Fruit fly (Drosophila melanogaster) whole organism, embryonic: ENCODE results near the gene MAGE.

Experiments used
- ATbp ChIP-seq: fragments of 200-800 bp; sonication (Bioruptor generic); optimal IDR thresholded peaks from 2 replicates; lab custom pipeline; 2017; ENCODE audit warnings: missing biosample characterization, mild to moderate bottlenecking, missing genetic modification characterization, missing genetic modification reagents
- Aef1 ChIP-seq: fragments of 200-800 bp; sonication (Bioruptor generic); IDR thresholded peaks from 3 replicates; pipeline ENCODE4 v1.3.6; 2022; ENCODE audit warnings: missing biosample characterization, missing genetic modification characterization
- Atf-2 ChIP-seq: fragments of 200-800 bp; sonication (Bioruptor generic); optimal IDR thresholded peaks from 2 replicates; lab custom pipeline; 2016; ENCODE audit warnings: missing biosample characterization, missing genetic modification characterization
- Atf3 ChIP-seq: fragments of 200-800 bp; sonication (Bioruptor generic); optimal IDR thresholded peaks from 3 replicates; lab custom pipeline; 2016; ENCODE audit warnings: missing biosample characterization, missing genetic modification characterization
- Awh ChIP-seq: fragments of 200-800 bp; sonication (Bioruptor generic); IDR thresholded peaks from 2 replicates; pipeline ENCODE4, ENCODE4 v1.3.6; 2022; ENCODE audit warnings: missing biosample characterization, missing genetic modification characterization
- Bdp1 ChIP-seq: fragments of 200-800 bp; sonication (Bioruptor generic); optimal IDR thresholded peaks from 3 replicates; lab custom pipeline; 2016; ENCODE audit warnings: missing biosample characterization, missing genetic modification characterization
- CG10209 ChIP-seq: fragments of 200-800 bp; sonication (Bioruptor generic); optimal IDR thresholded peaks from 3 replicates; lab custom pipeline; 2017; ENCODE audit warnings: missing biosample characterization, mild to moderate bottlenecking, missing genetic modification characterization, missing genetic modification reagents
- CG10462 ChIP-seq: fragments of 200-800 bp; sonication (Bioruptor generic); optimal IDR thresholded peaks from 2 replicates; lab custom pipeline; 2016; ENCODE audit warnings: missing biosample characterization, missing genetic modification characterization
- CG13123 ChIP-seq: fragments of 200-800 bp; sonication (Bioruptor generic); optimal IDR thresholded peaks from 2 replicates; lab custom pipeline; 2016; ENCODE audit warnings: missing biosample characterization, missing genetic modification characterization
- CG13894 ChIP-seq: fragments of 200-800 bp; sonication (Bioruptor generic); optimal IDR thresholded peaks from 3 replicates; lab custom pipeline; 2018; ENCODE audit warnings: missing biosample characterization, mild to moderate bottlenecking, missing genetic modification characterization, moderate library complexity
- CG14014 ChIP-seq: fragments of 200-800 bp; sonication (Bioruptor generic); IDR thresholded peaks from 2 replicates; pipeline ENCODE4 v1.3.6; 2022; ENCODE audit warnings: missing biosample characterization, missing genetic modification characterization
- CG1602 ChIP-seq: fragments of 200-800 bp; sonication (Bioruptor generic); optimal IDR thresholded peaks from 3 replicates; lab custom pipeline; 2016; ENCODE audit warnings: missing biosample characterization, missing genetic modification characterization
- CG16815 ChIP-seq: fragments of 200-800 bp; sonication (Bioruptor generic); optimal IDR thresholded peaks from 3 replicates; lab custom pipeline; 2017; ENCODE audit warnings: missing biosample characterization, mild to moderate bottlenecking, missing genetic modification characterization
- CG17359 ChIP-seq: fragments of 200-800 bp; sonication (Bioruptor generic); optimal IDR thresholded peaks from 3 replicates; lab custom pipeline; 2018; ENCODE audit warnings: missing biosample characterization, mild to moderate bottlenecking, missing genetic modification characterization, moderate library complexity
- CG17361 ChIP-seq: fragments of 200-800 bp; sonication (Bioruptor generic); IDR thresholded peaks from 3 replicates; pipeline ENCODE4 v1.3.6; 2022; ENCODE audit warnings: missing biosample characterization, missing genetic modification characterization
- CG17802 ChIP-seq: fragments of 200-800 bp; sonication (Bioruptor generic); optimal IDR thresholded peaks from 2 replicates; lab custom pipeline; 2018; ENCODE audit warnings: missing biosample characterization, mild to moderate bottlenecking, missing genetic modification characterization, moderate library complexity
- CG18764 ChIP-seq: fragments of 200-800 bp; sonication (Bioruptor generic); optimal IDR thresholded peaks from 3 replicates; lab custom pipeline; 2016; ENCODE audit warnings: missing biosample characterization, missing genetic modification characterization
- CG3281 ChIP-seq: fragments of 200-800 bp; sonication (Bioruptor generic); optimal IDR thresholded peaks from 3 replicates; lab custom pipeline; 2017; ENCODE audit warnings: missing biosample characterization, mild to moderate bottlenecking, missing genetic modification characterization
- CG7357 ChIP-seq: fragments of 200-800 bp; sonication (Bioruptor generic); IDR thresholded peaks from 3 replicates; pipeline ENCODE4 v1.3.6; 2022; ENCODE audit warnings: missing biosample characterization, missing genetic modification characterization
- CG7786 ChIP-seq: fragments of 200-800 bp; sonication (Bioruptor generic); optimal IDR thresholded peaks from 2 replicates; lab custom pipeline; 2016; ENCODE audit warnings: missing biosample characterization, missing genetic modification characterization
- CG7928 ChIP-seq: fragments of 200-800 bp; sonication (Bioruptor generic); optimal IDR thresholded peaks from 2 replicates; lab custom pipeline; 2017; ENCODE audit warnings: missing biosample characterization, mild to moderate bottlenecking, missing genetic modification characterization
- CG9215 ChIP-seq: fragments of 200-800 bp; sonication (Bioruptor generic); IDR thresholded peaks from 2 replicates; pipeline ENCODE4 v1.3.6; 2022; ENCODE audit warnings: missing biosample characterization, missing genetic modification characterization
- D ChIP-seq, 2 experiments: fragments of 200-800 bp in 1 of 2; fragments of >200 bp in 1 of 2; sonication (Bioruptor generic) in 1 of 2; optimal IDR thresholded peaks; 2 replicates in 1 of 2; 3 replicates in 1 of 2; lab custom pipeline; 2017; ENCODE audit warnings: mild to moderate bottlenecking in 1 of 2, missing biosample characterization in 1 of 2, missing genetic modification characterization in 1 of 2, missing genetic modification reagents in 1 of 2
- D19A ChIP-seq: fragments of 200-800 bp; optimal IDR thresholded peaks from 3 replicates; lab custom pipeline; 2019; ENCODE audit warnings: missing biosample characterization, mild to moderate bottlenecking, missing genetic modification characterization, moderate library complexity
- Dbx ChIP-seq: fragments of 200-800 bp; sonication (Bioruptor generic); IDR thresholded peaks from 3 replicates; pipeline ENCODE4 v1.3.6; 2022; ENCODE audit warnings: missing biosample characterization, missing genetic modification characterization
- Dip2 ChIP-seq: fragments of 200-800 bp; sonication (Bioruptor generic); IDR thresholded peaks from 2 replicates; pipeline ENCODE4 v1.3.6; 2022; ENCODE audit warnings: missing biosample characterization, missing genetic modification characterization
- Dp ChIP-seq: fragments of 200-800 bp; sonication (Bioruptor generic); optimal IDR thresholded peaks from 2 replicates; lab custom pipeline; 2018; ENCODE audit warnings: missing biosample characterization, mild to moderate bottlenecking, missing genetic modification characterization, moderate library complexity
- E2f1 ChIP-seq: fragments of 200-800 bp; sonication (Bioruptor generic); IDR thresholded peaks from 2 replicates; pipeline ENCODE4 v1.3.6; 2022; ENCODE audit warnings: missing biosample characterization, missing genetic modification characterization
- Eip74EF ChIP-seq, 2 experiments: fragments of 200-800 bp in 1 of 2; fragments of >200 bp in 1 of 2; sonication (Bioruptor generic) in 1 of 2; optimal IDR thresholded peaks; 2 replicates each; lab custom pipeline; 2017 to 2019; ENCODE audit warnings: missing biosample characterization in 2 of 2, missing genetic modification characterization in 2 of 2, mild to moderate bottlenecking in 1 of 2, moderate library complexity in 1 of 2
- Nf-YA ChIP-seq: fragments of 200-800 bp; sonication (Bioruptor generic); IDR thresholded peaks from 2 replicates; pipeline ENCODE4 v1.3.6; 2022; ENCODE audit warnings: missing biosample characterization, missing genetic modification characterization
- Pdp1 ChIP-seq, 2 experiments: fragments of 200-800 bp; sonication (Bioruptor generic); optimal IDR thresholded peaks; 3 replicates each; lab custom pipeline; 2016; ENCODE audit warnings: missing biosample characterization in 2 of 2, missing genetic modification characterization in 2 of 2, mild to moderate bottlenecking in 1 of 2, moderate library complexity in 1 of 2
- Sin3A ChIP-seq: fragments of >200 bp; optimal IDR thresholded peaks from 2 replicates; lab custom pipeline; 2018
- Sox100B ChIP-seq: fragments of 200-800 bp; sonication (Bioruptor generic); optimal IDR thresholded peaks from 3 replicates; lab custom pipeline; 2018; ENCODE audit warnings: missing biosample characterization, mild to moderate bottlenecking, missing genetic modification characterization
- Sry-δ ChIP-seq: fragments of 200-800 bp; sonication (Bioruptor generic); optimal IDR thresholded peaks from 2 replicates; lab custom pipeline; 2016; ENCODE audit warnings: missing biosample characterization, missing genetic modification characterization
- Taf1 ChIP-seq: fragments of 200-800 bp; sonication (Bioruptor generic); IDR thresholded peaks from 2 replicates; pipeline ENCODE4 v1.3.6; 2022; ENCODE audit warnings: missing biosample characterization, missing genetic modification characterization
- ac ChIP-seq: fragments of 200-800 bp; sonication (Bioruptor generic); optimal IDR thresholded peaks from 3 replicates; lab custom pipeline; 2017; ENCODE audit warnings: missing biosample characterization, mild to moderate bottlenecking, missing genetic modification characterization
- bab2 ChIP-seq: fragments of 200-800 bp; sonication (Bioruptor generic); optimal IDR thresholded peaks from 2 replicates; lab custom pipeline; 2016; ENCODE audit warnings: missing biosample characterization, missing genetic modification characterization
- gro ChIP-seq: fragments of 200-800 bp; sonication (Bioruptor generic); optimal IDR thresholded peaks from 2 replicates; lab custom pipeline; 2016; ENCODE audit warnings: missing biosample characterization, missing genetic modification characterization
- hbn ChIP-seq: fragments of 200-800 bp; sonication (Bioruptor generic); IDR thresholded peaks from 2 replicates; pipeline ENCODE4 v1.3.6; 2022; ENCODE audit warnings: missing biosample characterization, missing genetic modification characterization; ENCODE audit not compliant: partially characterized antibody
- kah ChIP-seq: fragments of 200-800 bp; sonication (Bioruptor generic); optimal IDR thresholded peaks from 2 replicates; lab custom pipeline; 2018; ENCODE audit warnings: missing biosample characterization, mild to moderate bottlenecking, missing genetic modification characterization
- lilli ChIP-seq: fragments of 200-800 bp; sonication (Bioruptor generic); optimal IDR thresholded peaks from 3 replicates; lab custom pipeline; 2016; ENCODE audit warnings: missing biosample characterization, missing genetic modification characterization
- lmd ChIP-seq: fragments of 200-800 bp; sonication (Bioruptor generic); IDR thresholded peaks from 2 replicates; pipeline ENCODE4 v1.3.6; 2022; ENCODE audit warnings: missing biosample characterization, missing genetic modification characterization
- peb ChIP-seq: fragments of 200-800 bp; sonication (Bioruptor generic); IDR thresholded peaks from 2 replicates; pipeline ENCODE4 v1.3.6; 2022; ENCODE audit warnings: missing biosample characterization, missing genetic modification characterization
- salm ChIP-seq: fragments of 200-800 bp; sonication (Bioruptor generic); optimal IDR thresholded peaks from 2 replicates; lab custom pipeline; 2018; ENCODE audit warnings: missing biosample characterization, mild to moderate bottlenecking, missing genetic modification characterization
- slou ChIP-seq: fragments of 200-800 bp; sonication (Bioruptor generic); optimal IDR thresholded peaks from 3 replicates; lab custom pipeline; 2016; ENCODE audit warnings: missing biosample characterization, missing genetic modification characterization
- ssp ChIP-seq: fragments of 200-800 bp; sonication (Bioruptor generic); IDR thresholded peaks from 2 replicates; pipeline ENCODE4 v1.3.6; 2022; ENCODE audit warnings: missing biosample characterization, missing genetic modification characterization
- trem ChIP-seq: fragments of 200-800 bp; optimal IDR thresholded peaks from 3 replicates; lab custom pipeline; 2019; ENCODE audit warnings: missing biosample characterization, mild to moderate bottlenecking, missing genetic modification characterization, moderate library complexity
- vvl ChIP-seq: fragments of 200-800 bp; sonication (Bioruptor generic); IDR thresholded peaks from 2 replicates; pipeline ENCODE4 v1.3.6; 2022; ENCODE audit warnings: missing biosample characterization, missing genetic modification characterization

Gene MAGE

DNA sequence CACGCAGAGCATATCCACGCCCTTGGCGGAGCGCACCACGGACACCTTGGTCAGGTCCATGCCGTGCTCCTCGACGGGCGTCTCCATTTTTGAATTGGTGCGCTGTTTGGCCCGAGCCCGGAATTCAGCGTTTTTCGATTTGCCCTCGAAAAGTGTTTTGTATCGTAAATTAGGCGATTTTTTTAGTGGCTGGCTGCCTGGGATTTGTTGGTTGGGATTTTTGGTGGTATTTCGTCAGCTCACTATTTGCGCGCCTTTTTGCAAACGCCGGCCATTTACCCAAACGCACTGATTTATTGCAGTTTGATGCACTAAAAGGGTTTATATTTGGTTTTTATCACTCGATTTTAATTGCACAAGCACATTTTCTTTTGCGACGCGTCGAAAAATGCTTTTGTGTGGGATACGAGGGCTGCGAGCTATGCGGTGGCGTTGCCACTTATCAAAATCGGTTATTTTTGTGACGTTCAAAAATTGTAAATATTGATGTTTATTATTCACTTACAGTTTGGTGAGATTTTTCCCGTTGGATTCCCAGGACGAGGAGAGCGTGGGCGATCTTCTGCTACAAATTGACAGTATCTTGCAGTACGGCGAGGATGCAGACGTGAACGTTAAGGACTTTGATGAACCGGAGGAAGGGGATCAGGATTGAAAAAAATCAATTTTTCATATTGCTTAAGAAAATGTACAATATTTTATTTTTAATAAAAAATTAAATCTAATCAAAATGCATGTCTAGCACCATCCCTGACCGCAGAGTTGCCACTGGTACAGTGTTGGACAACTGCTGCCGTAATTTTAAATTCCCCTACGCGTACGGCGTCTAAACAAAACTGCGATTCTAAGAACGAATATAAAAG is 4.2 kb downstream of the MAGE start, which contains the start of the genes gfzf and Sas-4 (continued):
- TF ChIP-seq CG1602 (GFP tag; lab: Kevin White, UChicago) (peak; percentile 57), CG13123 (GFP tag; lab: Kevin White, UChicago) (peak; percentile 29), peb (GFP tag; lab: Robert Waterston, UW) (peak; percentile 51; the same call in 1 of the 2 replicates), Pdp1 (GFP tag; optimal IDR thresholded peaks at IDR 0.05; lab: Kevin White, UChicago) (peak; percentile 9 to 58), Dip2 (GFP tag; lab: Robert Waterston, UW) (0 out of 2 replicates have a peak, but pooled peaks have one; percentile 17), trem (tag; lab: Kevin White, UChicago) (peak; percentile 50), CG10462 (peak; percentile 7), CG7928 (GFP tag; lab: Kevin White, UChicago) (peak; percentile 88), CG13894 (tag; lab: Kevin White, UChicago) (peak; percentile 9), hbn (no peak), Sry-δ (peak; percentile 23), Sox100B (GFP tag; lab: Kevin White, UChicago) (peak; percentile 37), bab2 (GFP tag; lab: Kevin White, UChicago) (peak; percentile 31), slou (GFP tag; lab: Kevin White, UChicago) (peak; percentile 39), Dp (GFP tag; lab: Kevin White, UChicago) (peak; percentile 63), Atf-2 (GFP tag; lab: Kevin White, UChicago) (no peak), CG9215 (GFP tag; lab: Robert Waterston, UW) (peak; percentile 81), ac (GFP tag; lab: Kevin White, UChicago) (no peak), salm (tag; lab: Kevin White, UChicago) (no peak), ssp (peak; percentile 39), Bdp1 (GFP tag; lab: Kevin White, UChicago) (peak; percentile 11), CG17359 (peak; percentile 48), Eip74EF (GFP tag; optimal IDR thresholded peaks at IDR 0.05; lab: Kevin White, UChicago) (no peak), lmd (GFP tag; lab: Robert Waterston, UW) (peak; percentile 74; the same call in 1 of the 2 replicates), lilli (GFP tag; lab: Kevin White, UChicago) (peak; percentile 78), Taf1 (GFP tag; lab: Robert Waterston, UW) (peak; percentile 48), CG17802 (peak; percentile 31), Sin3A (lab: Kevin White, UChicago) (peak; percentile 84), Awh (GFP tag; lab: Robert Waterston, UW) (peak; percentile 13; the same call in 1 of the 2 replicates), vvl (GFP tag; lab: Robert Waterston, UW) (peak; percentile 46; the same call in 1 of the 2 replicates), CG3281 (GFP tag; lab: Kevin White, UChicago) (peak; percentile 75), CG16815 (peak; percentile 53), E2f1 (no peak; the same call in 1 of the 2 replicates), kah (no peak), CG10209 (GFP tag; lab: Kevin White, UChicago) (peak; percentile 66), CG18764 (GFP tag; lab: Kevin White, UChicago) (peak; percentile 43), gro (GFP tag; lab: Kevin White, UChicago) (no peak), Dbx (GFP tag; lab: Robert Waterston, UW) (peak; percentile 54; the same call in 2 of the 3 replicates), CG7786 (GFP tag; lab: Kevin White, UChicago) (no peak), D (optimal IDR thresholded peaks at IDR 0.05; lab: Kevin White, UChicago) (no peak), D (GFP tag; optimal IDR thresholded peaks at IDR 0.05; lab: Kevin White, UChicago) (peak; percentile 53), D19A (tag; lab: Kevin White, UChicago) (no peak), CG17361 (GFP tag; lab: Robert Waterston, UW) (peak; percentile 82), Nf-YA (no peak), Aef1 (peak; percentile 73), Atf3 (GFP tag; lab: Kevin White, UChicago) (peak; percentile 43), CG7357 (peak; percentile 46; the same call in 1 of the 3 replicates), CG14014 (GFP tag; lab: Robert Waterston, UW) (peak; percentile 66; the same call in 1 of the 2 replicates), ATbp (GFP tag; lab: Kevin White, UChicago) (no peak)
